Worm (Caenorhabditis elegans): ENCODE results near the gene Y44A6D.1.

ce11 chrV:20739387-20739786 lies 50.4 kb downstream of the Y44A6D.1 start:
- no peak for TF ChIP-seq him-1 (tag; optimal IDR thresholded peaks at IDR 0.05)
- no peak for TF ChIP-seq dao-5 (tag; optimal IDR thresholded peaks at IDR 0.05)
- no peak for TF ChIP-seq W03F9.2 (tag; optimal IDR thresholded peaks at IDR 0.05)
